Worm (Caenorhabditis elegans): ENCODE results near the gene pmp-2.
A peak's percentile ranks its signal among the peaks of the same experiment; 100 is the strongest.

DNA sequence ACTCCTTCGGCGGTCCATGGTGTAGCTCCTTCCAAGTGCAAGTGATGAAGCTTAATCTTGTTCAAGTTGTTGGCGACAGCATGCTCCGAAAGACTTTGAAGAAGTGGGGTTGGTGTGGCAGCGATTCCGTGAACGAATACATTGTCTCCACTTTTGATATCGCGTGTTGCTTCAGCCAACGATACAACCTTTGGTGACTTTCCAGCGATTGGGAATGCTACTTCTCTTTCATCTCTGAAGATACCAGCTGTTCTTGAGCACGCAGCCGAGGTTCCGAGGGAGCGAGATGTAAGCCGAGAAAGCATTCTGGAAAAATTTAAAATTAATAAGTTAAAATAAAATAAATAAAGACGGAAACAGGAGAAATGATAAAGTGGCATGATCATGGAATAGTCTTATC, 2.5 kb upstream of the pmp-2 start, which contains the start of gene acer-1:
- peak; percentile 13 for TF ChIP-seq lin-39 (tag; optimal IDR thresholded peaks at IDR 0.05)
- no peak for TF ChIP-seq pqm-1 (tag; optimal IDR thresholded peaks at IDR 0.05)
- no peak for TF ChIP-seq ZK546.5 (tag; optimal IDR thresholded peaks at IDR 0.05)
- no peak for TF ChIP-seq ztf-11 (tag; optimal IDR thresholded peaks at IDR 0.05)
- TF ChIP-seq nhr-237 (tag; optimal IDR thresholded peaks at IDR 0.05): no peak

Measured in whole organism, L3 larva.